Fruit fly (Drosophila melanogaster): ENCODE results near the gene HLH3B.

The HLH3B gene

DNA sequence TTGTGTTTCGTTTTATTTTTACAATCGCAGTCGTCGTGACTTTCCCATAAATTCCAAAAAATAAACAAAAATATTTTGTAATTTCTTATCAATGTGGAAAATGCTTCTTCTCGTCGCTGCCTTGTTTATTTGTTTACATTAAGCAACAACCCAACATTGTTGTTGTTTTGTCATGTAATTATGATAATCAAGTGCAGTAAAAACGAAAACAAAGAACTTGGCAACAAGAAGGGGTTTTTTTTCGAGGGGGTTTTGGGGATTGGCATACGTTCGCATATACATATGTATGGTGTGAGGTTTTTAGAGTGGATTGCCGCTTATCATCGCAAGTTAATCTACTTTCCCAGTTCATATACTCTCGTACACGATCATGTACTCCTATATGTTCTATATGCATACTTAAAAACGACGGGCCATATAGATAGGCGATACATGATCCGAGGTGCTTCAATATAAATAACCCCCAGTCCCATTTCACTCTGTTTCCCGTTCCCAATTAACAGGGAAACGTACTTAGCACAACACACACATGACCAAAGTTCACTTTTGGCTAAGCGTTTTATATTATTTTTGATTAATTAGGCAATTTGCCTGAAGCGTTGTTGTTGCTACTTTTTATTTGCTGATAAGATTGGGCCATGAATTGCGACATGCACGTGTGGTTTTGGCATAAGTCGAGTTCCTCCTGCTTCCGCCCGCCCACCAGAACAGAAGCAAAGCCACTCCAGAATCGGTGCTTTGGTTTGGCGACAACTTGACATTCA, 27.8 kb downstream of the HLH3B start (continued):
- no peak for TF ChIP-seq Ptx1 (GFP tag; IDR thresholded peaks at IDR 0.05)
- no peak for TF ChIP-seq CG30431 (GFP tag; optimal IDR thresholded peaks at IDR 0.05)
- TF ChIP-seq unpg (GFP tag; optimal IDR thresholded peaks at IDR 0.05): peak; percentile 13
- TF ChIP-seq CG16815 (GFP tag; optimal IDR thresholded peaks at IDR 0.05): no peak
- no peak for TF ChIP-seq mld (GFP tag; IDR thresholded peaks at IDR 0.05; ENCODE audit: partially characterized antibody)
- TF ChIP-seq CG33557 (GFP tag; optimal IDR thresholded peaks at IDR 0.05): no peak
- peak; percentile 72 for TF ChIP-seq ATbp (GFP tag; optimal IDR thresholded peaks at IDR 0.05)
- TF ChIP-seq CG6791 (GFP tag; IDR thresholded peaks at IDR 0.05; ENCODE audit: partially characterized antibody): no peak
- TF ChIP-seq otp (GFP tag; IDR thresholded peaks at IDR 0.05): no peak
- TF ChIP-seq CG3065 (GFP tag; optimal IDR thresholded peaks at IDR 0.05): no peak
- TF ChIP-seq Chrac-16 (GFP tag; optimal IDR thresholded peaks at IDR 0.05): no peak
- TF ChIP-seq D19A (tag; optimal IDR thresholded peaks at IDR 0.05): peak; percentile 7
- no peak for TF ChIP-seq Hand (GFP tag; optimal IDR thresholded peaks at IDR 0.05)
- TF ChIP-seq CG2678 (tag; optimal IDR thresholded peaks at IDR 0.05): peak; percentile 49
- TF ChIP-seq cwo (GFP tag; optimal IDR thresholded peaks at IDR 0.05): peak; percentile 90
- peak; percentile 4 for TF ChIP-seq CG6813 (GFP tag; optimal IDR thresholded peaks at IDR 0.05)
- no peak for TF ChIP-seq klu (GFP tag; IDR thresholded peaks at IDR 0.05)
- no peak for TF ChIP-seq maf-S (GFP tag; optimal IDR thresholded peaks at IDR 0.05)
- TF ChIP-seq CG9215 (GFP tag; IDR thresholded peaks at IDR 0.05): no peak
- no peak for TF ChIP-seq row (GFP tag; IDR thresholded peaks at IDR 0.05)
- TF ChIP-seq CG1832 (GFP tag; optimal IDR thresholded peaks at IDR 0.05): no peak
- no peak for TF ChIP-seq Hmr (GFP tag; optimal IDR thresholded peaks at IDR 0.05)
- TF ChIP-seq knrl (GFP tag; IDR thresholded peaks at IDR 0.05; ENCODE audit: partially characterized antibody): no peak
- no peak for TF ChIP-seq prd (optimal IDR thresholded peaks at IDR 0.05)
- no peak for TF ChIP-seq prd (GFP tag; IDR thresholded peaks at IDR 0.05)
- TF ChIP-seq CG10979 (tag; optimal IDR thresholded peaks at IDR 0.05): no peak
- TF ChIP-seq CG7928 (GFP tag; optimal IDR thresholded peaks at IDR 0.05): no peak
- TF ChIP-seq fd102C (GFP tag; optimal IDR thresholded peaks at IDR 0.05): no peak
- no peak for TF ChIP-seq CG8290 (GFP tag; optimal IDR thresholded peaks at IDR 0.05)
- TF ChIP-seq CG8290 (tag; optimal IDR thresholded peaks at IDR 0.05): no peak
- peak; percentile 40; the same call in 1 of the 2 replicates for TF ChIP-seq vvl (GFP tag; IDR thresholded peaks at IDR 0.05)
- no peak for TF ChIP-seq nom (GFP tag; optimal IDR thresholded peaks at IDR 0.05)
- TF ChIP-seq GATAe (GFP tag; conservative IDR thresholded peaks at IDR 0.05): no peak
- TF ChIP-seq CG7357 (GFP tag; IDR thresholded peaks at IDR 0.05): no peak
- TF ChIP-seq Elba2 (GFP tag; optimal IDR thresholded peaks at IDR 0.05): no peak
- no peak for TF ChIP-seq Neu2 (GFP tag; optimal IDR thresholded peaks at IDR 0.05; ENCODE audit: borderline replicate concordance)
- no peak for TF ChIP-seq gro (GFP tag; optimal IDR thresholded peaks at IDR 0.05)
- TF ChIP-seq CG14965 (GFP tag; optimal IDR thresholded peaks at IDR 0.05; ENCODE audit: borderline replicate concordance): no peak
- no peak for TF ChIP-seq CG32767 (GFP tag; IDR thresholded peaks at IDR 0.05)
- TF ChIP-seq fru (optimal IDR thresholded peaks at IDR 0.05): no peak
- no peak for TF ChIP-seq Doc2 (GFP tag; IDR thresholded peaks at IDR 0.05)
- no peak for TF ChIP-seq tx (GFP tag; optimal IDR thresholded peaks at IDR 0.05)
- no peak for TF ChIP-seq CG10209 (GFP tag; optimal IDR thresholded peaks at IDR 0.05)
- TF ChIP-seq CG2712 (tag; optimal IDR thresholded peaks at IDR 0.05): no peak
- no peak for TF ChIP-seq toy (GFP tag; IDR thresholded peaks at IDR 0.05)
- no peak for TF ChIP-seq chn (GFP tag; optimal IDR thresholded peaks at IDR 0.05)
- no peak for TF ChIP-seq wor (GFP tag; IDR thresholded peaks at IDR 0.05)
- no peak for TF ChIP-seq CG11093 (GFP tag; IDR thresholded peaks at IDR 0.05)
- no peak for TF ChIP-seq ase (GFP tag; IDR thresholded peaks at IDR 0.05)
- no peak for TF ChIP-seq fd96Cb (tag; optimal IDR thresholded peaks at IDR 0.05)
- TF ChIP-seq hth (optimal IDR thresholded peaks at IDR 0.05): no peak
